1 fruit fly cellular context compared by ENCODE assay signal in the genomic region with DNA sequence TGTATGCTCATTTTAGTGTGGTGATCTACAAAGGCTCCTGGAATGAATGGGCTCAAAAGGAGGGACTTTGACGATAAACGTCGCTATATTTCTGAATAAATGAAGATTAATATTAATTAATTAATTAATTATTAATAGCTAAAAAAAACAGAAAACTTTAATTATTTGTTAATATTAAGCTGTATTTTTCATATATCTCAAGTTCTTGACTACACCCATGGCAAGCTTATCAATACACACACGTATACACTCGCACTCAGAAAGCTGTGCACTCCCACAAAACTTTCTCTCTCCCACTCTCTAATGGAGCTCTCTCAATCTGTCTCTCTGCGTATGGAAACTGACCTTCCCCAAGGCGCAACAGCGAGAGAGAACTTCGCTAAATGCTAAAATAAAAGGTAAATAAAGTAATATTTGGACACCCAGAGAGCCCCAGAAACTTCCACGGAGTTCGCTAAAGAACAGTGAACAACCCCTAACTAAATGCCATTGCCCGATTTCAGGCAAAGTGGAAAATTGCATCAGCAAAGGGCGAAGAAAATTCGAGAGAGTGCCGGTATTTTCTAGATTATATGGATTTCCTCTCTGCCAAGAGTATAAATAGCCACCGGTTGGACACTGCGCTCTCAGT.
TF ChIP-seq lines count a peak whose summit lies in the region.

No protein-coding gene starts in this region.

TF ChIP-seq in whole organism, embryonic, 481 proteins besides CTCF, POLR2A, EP300 and RAD21 (continued from another document):
- peak; percentile 79 for TF ChIP-seq stc (GFP tag; IDR thresholded peaks at IDR 0.05; lab: Robert Waterston, UW)
- TF ChIP-seq CG12391 (tag; optimal IDR thresholded peaks at IDR 0.05; lab: Kevin White, UChicago), result peak; percentile 73
- peak; percentile 28; the same call in 1 of the 3 replicates for TF ChIP-seq zen2 (GFP tag; IDR thresholded peaks at IDR 0.05; lab: Robert Waterston, UW; ENCODE audit: partially characterized antibody)
- TF ChIP-seq Ravus (GFP tag; IDR thresholded peaks at IDR 0.05; lab: Robert Waterston, UW), result peak; percentile 26; the same call in 1 of the 2 replicates
- TF ChIP-seq NK7.1 (GFP tag; optimal IDR thresholded peaks at IDR 0.05; lab: Kevin White, UChicago), result no peak
